Worm (Caenorhabditis elegans): ENCODE data around the gene der-2.

der-2 gene

DNA sequence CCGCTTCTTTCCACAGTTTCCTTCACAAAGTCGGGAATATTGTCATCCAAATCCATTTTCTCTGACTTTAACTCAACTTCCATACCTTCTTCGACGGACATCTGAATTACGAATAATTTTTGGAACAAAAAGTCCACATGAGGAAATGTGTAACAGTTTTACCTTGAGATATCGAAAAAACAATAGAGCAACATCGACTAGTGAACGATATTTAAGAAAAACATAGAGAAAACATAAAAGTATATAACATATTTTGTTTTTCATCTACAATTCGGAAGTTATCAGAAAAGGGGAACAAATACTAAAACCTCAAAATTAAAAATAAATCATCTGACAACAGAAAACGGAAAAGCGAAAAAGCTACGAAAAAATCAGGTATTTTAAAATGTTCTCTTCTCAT is 9.9 kb upstream of the der-2 start, which contains the start of gene adr-2:
Gene adr-2 (minus strand): TSS at position 101 of the 400 bp plus-strand sequence.
- TF ChIP-seq ceh-82 (tag; optimal IDR thresholded peaks at IDR 0.05) (no peak), nfya-1 (tag; optimal IDR thresholded peaks at IDR 0.05; ENCODE audit: insufficient read depth) (no peak), nhr-67 (tag; optimal IDR thresholded peaks at IDR 0.05) (no peak), R02D3.7 (tag; optimal IDR thresholded peaks at IDR 0.05) (no peak)

DNA sequence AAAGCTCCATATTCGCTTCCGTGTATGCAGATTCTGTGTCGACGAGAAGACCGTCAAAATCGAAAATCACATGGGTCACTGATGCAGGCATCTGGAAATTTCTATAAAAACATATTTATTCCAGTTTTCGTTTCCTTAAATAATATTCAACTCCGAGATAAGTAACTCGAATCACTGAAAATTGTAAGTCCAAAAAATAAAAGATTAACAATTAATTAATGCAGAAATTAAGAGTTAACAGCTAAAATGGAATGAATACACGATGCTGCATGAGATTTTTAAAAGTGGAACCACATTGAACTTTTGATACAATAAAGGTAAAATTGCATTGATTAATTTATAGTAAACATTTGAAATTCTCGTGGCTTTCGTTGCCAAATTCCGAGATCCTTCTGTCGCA is 7.9 kb upstream of the der-2 start, which contains the start of gene R151.10:
Gene R151.10 (minus strand): TSS at position 101 of the 400 bp plus-strand sequence.
- no peak for TF ChIP-seq fkh-10 (GFP tag; optimal IDR thresholded peaks at IDR 0.05)
- no peak for TF ChIP-seq zag-1 (tag; optimal IDR thresholded peaks at IDR 0.05)
- no peak for TF ChIP-seq skn-1 (tag; optimal IDR thresholded peaks at IDR 0.05)
- TF ChIP-seq ztf-4 (tag; optimal IDR thresholded peaks at IDR 0.05), result no peak

DNA sequence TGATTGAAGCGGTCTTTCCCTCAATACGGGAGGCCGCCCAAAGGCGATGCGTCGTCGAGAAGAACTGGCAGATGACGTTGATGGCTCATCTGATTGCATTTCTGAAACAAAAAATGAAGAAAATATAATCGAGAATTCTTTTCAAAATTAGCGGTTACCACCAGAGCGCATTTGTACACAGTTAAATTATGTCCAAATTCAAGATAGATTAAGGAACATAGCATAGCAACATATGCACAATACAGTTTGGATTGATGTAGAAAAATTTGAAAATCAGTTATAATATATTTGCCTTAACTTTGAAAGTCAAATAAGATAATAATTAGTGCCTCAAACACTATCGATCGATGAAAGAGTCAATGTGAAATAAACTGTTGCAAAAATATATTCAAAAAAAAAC is 6.8 kb upstream of the der-2 start, which contains the start of gene R151.8:
Gene R151.8 (minus strand): TSS at position 101 of the 400 bp plus-strand sequence.
- TF ChIP-seq ZK546.5 (tag; optimal IDR thresholded peaks at IDR 0.05), result no peak
- no peak for TF ChIP-seq lin-39 (tag; optimal IDR thresholded peaks at IDR 0.05)
- TF ChIP-seq fkh-10 (GFP tag; optimal IDR thresholded peaks at IDR 0.05), result no peak
- TF ChIP-seq hmg-11 (tag; optimal IDR thresholded peaks at IDR 0.05), result no peak
- no peak for TF ChIP-seq nhr-43 (tag; optimal IDR thresholded peaks at IDR 0.05; ENCODE audit: poor library complexity, severe bottlenecking)
- no peak for TF ChIP-seq ztf-4 (tag; optimal IDR thresholded peaks at IDR 0.05)
- no peak for TF ChIP-seq nhr-25 (tag; optimal IDR thresholded peaks at IDR 0.05)
- no peak for TF ChIP-seq ceh-82 (tag; optimal IDR thresholded peaks at IDR 0.05)
- no peak for TF ChIP-seq nhr-237 (tag; optimal IDR thresholded peaks at IDR 0.05)
- no peak for TF ChIP-seq ceh-16 (tag; optimal IDR thresholded peaks at IDR 0.05)
- no peak for TF ChIP-seq elt-1 (tag; optimal IDR thresholded peaks at IDR 0.05)
- no peak for TF ChIP-seq nhr-23 (tag; optimal IDR thresholded peaks at IDR 0.05)
- TF ChIP-seq skn-1 (tag; optimal IDR thresholded peaks at IDR 0.05), result no peak
- TF ChIP-seq fos-1 (tag; optimal IDR thresholded peaks at IDR 0.05), result no peak
- no peak for TF ChIP-seq pqm-1 (tag; optimal IDR thresholded peaks at IDR 0.05)
- TF ChIP-seq ztf-11 (tag; optimal IDR thresholded peaks at IDR 0.05), result no peak
- no peak for TF ChIP-seq elt-3 (tag; optimal IDR thresholded peaks at IDR 0.05)
- no peak for TF ChIP-seq mml-1 (tag; optimal IDR thresholded peaks at IDR 0.05)
- TF ChIP-seq mdl-1 (tag; optimal IDR thresholded peaks at IDR 0.05), result no peak
- TF ChIP-seq ama-1 (optimal IDR thresholded peaks at IDR 0.05), result no peak

DNA sequence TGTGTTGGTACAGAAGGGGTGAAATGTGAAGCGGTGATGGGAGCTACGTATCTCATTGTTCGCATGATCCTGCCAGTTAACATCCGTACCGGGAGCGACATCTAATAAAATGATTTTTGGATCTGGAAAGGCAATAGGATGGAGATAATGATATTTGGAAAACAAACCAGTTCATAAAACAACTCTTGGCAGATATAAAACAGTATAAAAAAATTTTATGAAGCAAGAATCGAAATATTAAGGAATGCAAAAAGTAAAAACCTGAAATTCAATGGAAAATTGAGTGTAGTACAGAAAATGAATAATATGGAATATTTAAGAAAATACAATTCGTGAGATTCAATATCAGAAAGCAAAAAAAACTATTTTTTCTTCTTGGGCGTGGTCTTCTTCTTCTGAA is 3.7 kb upstream of the der-2 start, which contains the start of gene hsp-75:
Gene hsp-75 (minus strand): TSS at position 101 of the 400 bp plus-strand sequence.
- no peak for TF ChIP-seq elt-1 (tag; optimal IDR thresholded peaks at IDR 0.05)
- no peak for TF ChIP-seq pqm-1 (tag; optimal IDR thresholded peaks at IDR 0.05)
- TF ChIP-seq aly-2 (tag; optimal IDR thresholded peaks at IDR 0.05), result no peak
- TF ChIP-seq egl-27 (tag; optimal IDR thresholded peaks at IDR 0.05), result no peak
- no peak for TF ChIP-seq ceh-28 (tag; optimal IDR thresholded peaks at IDR 0.05)
- TF ChIP-seq unc-62 (GFP tag; optimal IDR thresholded peaks at IDR 0.05), result no peak
- TF ChIP-seq pha-4 (tag; optimal IDR thresholded peaks at IDR 0.05), result no peak
- no peak for TF ChIP-seq jun-1 (tag; optimal IDR thresholded peaks at IDR 0.05)
- TF ChIP-seq mdl-1 (tag; optimal IDR thresholded peaks at IDR 0.05), result no peak
- TF ChIP-seq ceh-82 (tag; optimal IDR thresholded peaks at IDR 0.05), result no peak
- TF ChIP-seq ztf-11 (tag; optimal IDR thresholded peaks at IDR 0.05), result no peak

DNA sequence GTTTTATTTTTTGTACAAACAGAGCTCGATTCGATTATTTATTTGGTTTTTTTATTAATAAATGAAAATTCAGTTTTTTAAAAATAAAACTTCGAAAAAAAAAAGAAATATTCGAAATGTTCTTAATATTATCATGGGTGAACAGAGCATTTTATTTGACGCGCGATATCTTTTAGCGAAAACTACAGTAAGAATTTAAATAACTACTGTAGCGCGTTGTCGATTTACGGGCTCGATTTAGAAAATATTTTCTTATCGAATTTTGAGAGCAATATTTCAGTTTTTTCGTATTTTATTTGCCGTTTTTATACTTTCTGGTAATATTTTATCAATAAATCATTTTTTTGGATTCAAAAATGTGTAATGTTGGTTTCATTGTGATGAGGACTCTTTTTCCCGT is 1.8 kb downstream of the der-2 start:
- TF ChIP-seq nhr-43 (tag; optimal IDR thresholded peaks at IDR 0.05; ENCODE audit: poor library complexity, severe bottlenecking), result no peak
- no peak for TF ChIP-seq lin-39 (tag; optimal IDR thresholded peaks at IDR 0.05)
- TF ChIP-seq elt-2 (tag; optimal IDR thresholded peaks at IDR 0.05), result no peak
- no peak for TF ChIP-seq ztf-4 (tag; optimal IDR thresholded peaks at IDR 0.05)
- TF ChIP-seq nhr-76 (tag; optimal IDR thresholded peaks at IDR 0.05), result no peak
- no peak for TF ChIP-seq fkh-10 (GFP tag; optimal IDR thresholded peaks at IDR 0.05)
- TF ChIP-seq nhr-28 (tag; optimal IDR thresholded peaks at IDR 0.05), result no peak
- TF ChIP-seq hmg-11 (tag; optimal IDR thresholded peaks at IDR 0.05), result no peak
- no peak for TF ChIP-seq fos-1 (tag; optimal IDR thresholded peaks at IDR 0.05)
- TF ChIP-seq mml-1 (tag; optimal IDR thresholded peaks at IDR 0.05), result no peak
- TF ChIP-seq eor-1 (tag; optimal IDR thresholded peaks at IDR 0.05), result no peak

Data from whole organism, L3 larva.